Fruit fly (Drosophila melanogaster): ENCODE data around the gene CG3448.
A peak's percentile ranks its signal among the peaks of the same experiment; 100 is the strongest.

The CG3448 gene

DNA sequence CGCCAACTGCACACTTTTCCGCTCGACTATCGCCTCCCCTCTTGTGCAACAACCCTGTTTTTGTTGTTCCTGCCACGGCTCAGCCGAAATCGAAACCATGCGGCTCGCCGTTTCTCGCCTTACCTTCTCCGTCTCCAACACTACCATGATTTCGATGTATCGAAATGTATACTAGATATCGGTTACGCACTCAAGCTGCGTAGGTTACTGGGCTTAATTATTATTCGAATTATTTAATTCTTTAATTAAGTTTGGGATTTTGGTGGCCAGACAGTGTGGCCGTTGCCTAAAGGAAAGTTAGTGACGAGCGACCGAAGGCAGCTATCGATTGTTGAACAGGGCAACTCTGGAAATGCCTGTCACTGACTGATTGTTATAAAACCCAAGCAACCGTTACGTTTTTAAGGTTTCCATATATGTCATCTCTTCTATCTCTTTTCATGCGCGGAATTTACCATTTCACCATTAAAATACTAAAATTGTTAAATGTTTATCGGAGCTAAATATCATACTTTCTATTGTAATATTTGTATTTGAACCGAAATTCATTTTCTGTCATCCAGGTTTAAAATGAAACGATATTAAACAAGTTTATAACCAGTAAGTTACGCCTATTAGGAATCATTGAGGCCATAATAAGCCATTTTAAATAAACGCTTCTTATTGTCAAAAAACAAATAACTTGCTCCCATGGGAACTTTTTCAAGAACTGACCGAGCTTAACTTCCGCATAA is 49.0 kb downstream of the CG3448 start, which contains the start of gene eIF4E1:
Gene eIF4E1 (minus strand): TSS at position 304 of the 734 bp plus-strand sequence.
- TF ChIP-seq Smox (GFP tag; optimal IDR thresholded peaks at IDR 0.05) (no peak), vri (GFP tag; optimal IDR thresholded peaks at IDR 0.05) (no peak), salr (GFP tag; optimal IDR thresholded peaks at IDR 0.05) (no peak), CG4318 (GFP tag; optimal IDR thresholded peaks at IDR 0.05) (no peak), Sox14 (GFP tag; optimal IDR thresholded peaks at IDR 0.05) (no peak), acj6 (GFP tag; optimal IDR thresholded peaks at IDR 0.05) (no peak), CG10631 (GFP tag; optimal IDR thresholded peaks at IDR 0.05) (no peak), CG8119 (GFP tag; IDR thresholded peaks at IDR 0.05) (no peak), CG11294 (GFP tag; IDR thresholded peaks at IDR 0.05) (no peak), Gug (GFP tag; IDR thresholded peaks at IDR 0.05) (no peak), CG16779 (tag; optimal IDR thresholded peaks at IDR 0.05) (no peak), achi (GFP tag; optimal IDR thresholded peaks at IDR 0.05) (no peak), Eip93F (GFP tag; optimal IDR thresholded peaks at IDR 0.05) (no peak), CG8632 (GFP tag; optimal IDR thresholded peaks at IDR 0.05) (no peak), net (GFP tag; optimal IDR thresholded peaks at IDR 0.05) (no peak), lz (GFP tag; optimal IDR thresholded peaks at IDR 0.05) (peak; percentile 14), dac (GFP tag; optimal IDR thresholded peaks at IDR 0.05) (no peak), CG31627 (GFP tag; optimal IDR thresholded peaks at IDR 0.05) (peak; percentile 9), CG34406 (GFP tag; optimal IDR thresholded peaks at IDR 0.05) (no peak), cyc (GFP tag; optimal IDR thresholded peaks at IDR 0.05) (no peak), CG6163 (GFP tag; IDR thresholded peaks at IDR 0.05) (0 out of 3 replicates have a peak, but pooled peaks have one; percentile 0), CG32006 (GFP tag; optimal IDR thresholded peaks at IDR 0.05) (no peak), Hr38 (GFP tag; optimal IDR thresholded peaks at IDR 0.05) (no peak), CG3032 (tag; optimal IDR thresholded peaks at IDR 0.05) (no peak), Eip78C (GFP tag) (peak; percentile 83), CG6276 (GFP tag; optimal IDR thresholded peaks at IDR 0.05) (no peak), topi (GFP tag; optimal IDR thresholded peaks at IDR 0.05) (peak; percentile 8)

DNA sequence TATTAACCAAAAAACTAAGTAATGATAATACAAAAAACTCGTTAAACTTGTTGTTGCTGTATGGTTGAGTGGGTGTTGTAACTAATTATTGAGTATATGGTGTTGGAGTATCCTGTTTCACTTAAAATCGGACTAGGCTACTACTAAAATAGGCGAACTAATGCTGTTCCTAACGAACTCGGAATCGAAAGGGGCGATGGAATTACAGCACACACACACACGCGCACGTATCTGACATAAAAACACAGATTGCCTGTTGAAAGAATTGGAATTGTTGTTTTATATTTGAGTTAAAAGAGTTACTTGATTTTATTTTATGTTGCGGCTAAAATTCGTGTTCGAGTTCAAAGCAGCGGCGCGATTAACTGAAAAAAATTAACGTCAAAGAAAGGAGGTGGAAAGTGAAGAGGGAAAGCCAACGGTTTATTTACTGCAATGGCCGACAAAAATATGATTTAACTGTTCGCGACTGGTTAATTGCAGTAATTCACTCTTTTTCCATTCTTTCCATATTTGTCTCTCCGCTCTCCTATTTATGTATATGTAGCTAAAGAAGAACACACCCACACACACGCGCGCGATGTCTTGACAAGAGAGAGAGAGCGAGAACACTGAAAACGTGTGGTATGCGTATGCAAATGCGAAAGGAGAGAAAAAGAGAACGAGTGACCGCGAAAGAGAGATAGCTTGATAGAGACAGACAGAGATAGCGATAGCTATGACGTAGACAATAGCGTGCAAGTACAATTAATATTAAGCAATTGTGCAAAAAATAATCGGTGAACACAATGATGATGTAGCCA is 49.8 kb downstream of the CG3448 start:
- TF ChIP-seq CG31627 (GFP tag; optimal IDR thresholded peaks at IDR 0.05): no peak
- TF ChIP-seq Sox102F (GFP tag; optimal IDR thresholded peaks at IDR 0.05): no peak
- TF ChIP-seq CG1621 (tag; optimal IDR thresholded peaks at IDR 0.05): peak; percentile 30
- peak; percentile 67 for TF ChIP-seq vri (GFP tag; optimal IDR thresholded peaks at IDR 0.05)
- TF ChIP-seq fkh (GFP tag; optimal IDR thresholded peaks at IDR 0.05): peak; percentile 1
- TF ChIP-seq fd85E (GFP tag; optimal IDR thresholded peaks at IDR 0.05): no peak
- TF ChIP-seq Hr38 (GFP tag; optimal IDR thresholded peaks at IDR 0.05): no peak
- TF ChIP-seq Sox14 (GFP tag; optimal IDR thresholded peaks at IDR 0.05): no peak
- no peak for TF ChIP-seq CG8319 (GFP tag; optimal IDR thresholded peaks at IDR 0.05)
- TF ChIP-seq CG8119 (GFP tag; IDR thresholded peaks at IDR 0.05): no peak
- TF ChIP-seq CG16779 (tag; optimal IDR thresholded peaks at IDR 0.05): peak; percentile 15
- no peak for TF ChIP-seq acj6 (GFP tag; optimal IDR thresholded peaks at IDR 0.05)
- TF ChIP-seq fd59A (GFP tag; optimal IDR thresholded peaks at IDR 0.05): no peak
- TF ChIP-seq Smox (GFP tag; optimal IDR thresholded peaks at IDR 0.05): no peak
- TF ChIP-seq Eip75B (GFP tag; optimal IDR thresholded peaks at IDR 0.05): no peak
- no peak for TF ChIP-seq salr (GFP tag; optimal IDR thresholded peaks at IDR 0.05)
- no peak for TF ChIP-seq Blimp-1 (GFP tag; optimal IDR thresholded peaks at IDR 0.05)
- TF ChIP-seq ss (GFP tag; optimal IDR thresholded peaks at IDR 0.05): peak; percentile 44 to 72
- TF ChIP-seq CG9139 (GFP tag; optimal IDR thresholded peaks at IDR 0.05): peak; percentile 13
- TF ChIP-seq CG8632 (GFP tag; optimal IDR thresholded peaks at IDR 0.05): no peak
- peak; percentile 56; the same call in 2 of the 3 replicates for TF ChIP-seq CG6163 (GFP tag; IDR thresholded peaks at IDR 0.05)
- no peak for TF ChIP-seq eg (GFP tag; IDR thresholded peaks at IDR 0.05)

Measured in whole organism, prepupa.